Worm (Caenorhabditis elegans) whole organism, L4 larva: ENCODE results near the gene M153.3.

Experiments
- F10B5.3 ChIP-seq: sonication (generic microtip); optimal IDR thresholded peaks from 2 replicates; lab custom pipeline; 2016; ENCODE audit warnings: mild to moderate bottlenecking, missing genetic modification characterization, missing compliant biosample characterization
- F37D6.2 ChIP-seq: sonication (generic microtip); optimal IDR thresholded peaks from 2 replicates; lab custom pipeline; 2016; ENCODE audit warnings: mild to moderate bottlenecking, missing genetic modification characterization, missing compliant biosample characterization
- F49E8.2 ChIP-seq: sonication (generic microtip); optimal IDR thresholded peaks from 2 replicates; lab custom pipeline; 2016; ENCODE audit warnings: missing compliant biosample characterization, mild to moderate bottlenecking, missing genetic modification characterization, borderline replicate concordance
- T20F7.1 ChIP-seq: fragments of 200-800 bp; sonication (Bioruptor generic); optimal IDR thresholded peaks from 2 replicates; lab custom pipeline; 2018; ENCODE audit warnings: mild to moderate bottlenecking, missing genetic modification characterization, missing compliant biosample characterization
- Y48G9A.11 ChIP-seq: fragments of 200-800 bp; sonication (Bioruptor generic); IDR thresholded peaks from 2 replicates; pipeline ENCODE4 v1.3.6; 2022; ENCODE audit warnings: missing genetic modification reagents, missing genetic modification characterization, missing compliant biosample characterization
- aha-1 ChIP-seq: fragments of 150-350 bp; peaks from one replicate; lab custom pipeline; 2014; ENCODE audit warnings: missing biosample characterization, missing genetic modification characterization
- attf-4 ChIP-seq: sonication (generic microtip); optimal IDR thresholded peaks from 3 replicates; lab custom pipeline; 2017; ENCODE audit warnings: missing biosample characterization, missing genetic modification characterization
- ceh-62 ChIP-seq: sonication (generic microtip); optimal IDR thresholded peaks from 2 replicates; lab custom pipeline; 2017; ENCODE audit warnings: missing biosample characterization, missing genetic modification characterization
- cey-2 ChIP-seq: sonication (generic microtip); optimal IDR thresholded peaks from 3 replicates; lab custom pipeline; 2017; ENCODE audit warnings: missing genetic modification characterization, mild to moderate bottlenecking, missing compliant biosample characterization, antibody characterized with exemption, borderline replicate concordance; ENCODE audit not compliant: insufficient read depth
- duxl-1 ChIP-seq: sonication (generic microtip); optimal IDR thresholded peaks from 2 replicates; lab custom pipeline; 2016; ENCODE audit warnings: mild to moderate bottlenecking, missing genetic modification characterization, moderate library complexity, missing compliant biosample characterization; ENCODE audit not compliant: poor library complexity
- dve-1 ChIP-seq: sonication (generic microtip); optimal IDR thresholded peaks from 2 replicates; lab custom pipeline; 2017; ENCODE audit warnings: antibody characterized with exemption, mild to moderate bottlenecking, missing genetic modification characterization, missing compliant biosample characterization; ENCODE audit not compliant: insufficient read depth
- egl-27 ChIP-seq: sonication (generic microtip); optimal IDR thresholded peaks from 3 replicates; lab custom pipeline; 2017; ENCODE audit warnings: missing biosample characterization, missing genetic modification reagents, missing genetic modification characterization
- fos-1 ChIP-seq: fragments of 150-350 bp; optimal IDR thresholded peaks from 2 replicates; lab custom pipeline; 2014; ENCODE audit warnings: missing biosample characterization, missing genetic modification characterization
- hmg-1.1 ChIP-seq: fragments of 200-800 bp; sonication (Bioruptor generic); IDR thresholded peaks from 2 replicates; pipeline ENCODE4 v1.3.6; 2022; ENCODE audit warnings: missing genetic modification reagents, missing genetic modification characterization, missing compliant biosample characterization
- jun-1 ChIP-seq: fragments of 150-350 bp; optimal IDR thresholded peaks from 2 replicates; lab custom pipeline; 2014; ENCODE audit warnings: missing biosample characterization, missing genetic modification reagents, missing genetic modification characterization
- lin-13 ChIP-seq: fragments of 150-350 bp; optimal IDR thresholded peaks from 2 replicates; lab custom pipeline; 2014; ENCODE audit warnings: missing biosample characterization, missing genetic modification reagents, missing genetic modification characterization
- lin-29 ChIP-seq: fragments of 200-800 bp; sonication (Bioruptor generic); IDR thresholded peaks from 2 replicates; pipeline ENCODE4 v1.3.6; 2022; ENCODE audit warnings: missing genetic modification reagents, missing genetic modification characterization, missing compliant biosample characterization
- lir-3 ChIP-seq: sonication (generic microtip); optimal IDR thresholded peaks from 2 replicates; lab custom pipeline; 2016; ENCODE audit warnings: mild to moderate bottlenecking, missing genetic modification characterization, missing compliant biosample characterization
- madf-5 ChIP-seq, 2 experiments: fragments of 200-800 bp; sonication (Bioruptor generic); IDR thresholded peaks; 2 replicates each; pipeline ENCODE4 v1.3.6; 2022; ENCODE audit warnings: missing compliant biosample characterization in 2 of 2, missing genetic modification characterization in 2 of 2
- madf-9 ChIP-seq: fragments of 200-800 bp; sonication (Bioruptor generic); conservative IDR thresholded peaks from 2 replicates; pipeline ENCODE4 v1.3.6; 2022; ENCODE audit warnings: missing genetic modification reagents, missing genetic modification characterization, missing compliant biosample characterization
- mdl-1 ChIP-seq, 2 experiments: fragments of 150-350 bp in 1 of 2; sonication (generic microtip) in 1 of 2; optimal IDR thresholded peaks; 2 replicates each; lab custom pipeline; 2014 to 2017; ENCODE audit warnings: missing biosample characterization in 2 of 2, missing genetic modification characterization in 2 of 2
- mxl-3 ChIP-seq: fragments of 200-800 bp; sonication (Bioruptor generic); optimal IDR thresholded peaks from 2 replicates; lab custom pipeline; 2018; ENCODE audit warnings: mild to moderate bottlenecking, missing genetic modification characterization, missing compliant biosample characterization
- nhr-237 ChIP-seq: sonication (generic microtip); optimal IDR thresholded peaks from 2 replicates; lab custom pipeline; 2017; ENCODE audit warnings: missing biosample characterization, missing genetic modification characterization
- nhr-25 ChIP-seq: sonication (generic microtip); optimal IDR thresholded peaks from 2 replicates; lab custom pipeline; 2017; ENCODE audit warnings: missing genetic modification characterization, mild to moderate bottlenecking, missing compliant biosample characterization, antibody characterized with exemption, moderate library complexity, borderline replicate concordance; ENCODE audit not compliant: insufficient read depth
- nhr-76 ChIP-seq: fragments of 150-350 bp; optimal IDR thresholded peaks from 2 replicates; lab custom pipeline; 2014; ENCODE audit warnings: missing biosample characterization, missing genetic modification characterization
- pha-4 ChIP-seq, 2 experiments: fragments of 150-350 bp in 1 of 2; fragments of 200-800 bp in 1 of 2; sonication (Bioruptor generic) in 1 of 2; IDR thresholded peaks in 1 of 2; optimal IDR thresholded peaks in 1 of 2; 2 replicates each; pipeline versions ENCODE4 v1.3.6 to Lab custom; 2014 to 2022; ENCODE audit warnings: missing genetic modification characterization in 2 of 2, missing genetic modification reagents in 2 of 2, missing biosample characterization in 1 of 2, missing compliant biosample characterization in 1 of 2
- php-3 ChIP-seq: fragments of 200-800 bp; sonication (Bioruptor generic); IDR thresholded peaks from 2 replicates; pipeline ENCODE4 v1.3.6; 2022; ENCODE audit warnings: missing genetic modification reagents, missing genetic modification characterization, missing compliant biosample characterization
- saeg-2 ChIP-seq: fragments of 200-800 bp; sonication (Bioruptor generic); IDR thresholded peaks from 2 replicates; pipeline ENCODE4 v1.3.6; 2022; ENCODE audit warnings: missing genetic modification reagents, missing genetic modification characterization, missing compliant biosample characterization
- set-16 ChIP-seq: fragments of 200-800 bp; sonication (Bioruptor generic); IDR thresholded peaks from 2 replicates; pipeline ENCODE4 v1.3.6; 2022; ENCODE audit warnings: missing genetic modification reagents, missing genetic modification characterization, missing compliant biosample characterization
- skn-1 ChIP-seq: fragments of 150-350 bp; optimal IDR thresholded peaks from 2 replicates; lab custom pipeline; 2014; ENCODE audit warnings: missing biosample characterization, missing genetic modification characterization
- unc-39 ChIP-seq: sonication (generic microtip); optimal IDR thresholded peaks from 2 replicates; lab custom pipeline; 2017; ENCODE audit warnings: missing biosample characterization, missing genetic modification characterization
- unc-62 ChIP-seq, 3 experiments: fragments of 150-350 bp in 1 of 3; sonication (generic microtip); optimal IDR thresholded peaks in 2 of 3; peaks in 1 of 3; 1 replicate in 1 of 3; 2 replicates in 2 of 3; lab custom pipeline; 2014 to 2017; ENCODE audit warnings: missing biosample characterization in 3 of 3, missing genetic modification characterization in 3 of 3, missing genetic modification reagents in 3 of 3, missing genotype in 1 of 3
- zfp-3 ChIP-seq: fragments of 200-800 bp; sonication (Bioruptor generic); conservative IDR thresholded peaks from 2 replicates; pipeline ENCODE4 v1.3.6; 2022; ENCODE audit warnings: missing genetic modification reagents, missing genetic modification characterization, missing compliant biosample characterization

The M153.3 gene

DNA sequence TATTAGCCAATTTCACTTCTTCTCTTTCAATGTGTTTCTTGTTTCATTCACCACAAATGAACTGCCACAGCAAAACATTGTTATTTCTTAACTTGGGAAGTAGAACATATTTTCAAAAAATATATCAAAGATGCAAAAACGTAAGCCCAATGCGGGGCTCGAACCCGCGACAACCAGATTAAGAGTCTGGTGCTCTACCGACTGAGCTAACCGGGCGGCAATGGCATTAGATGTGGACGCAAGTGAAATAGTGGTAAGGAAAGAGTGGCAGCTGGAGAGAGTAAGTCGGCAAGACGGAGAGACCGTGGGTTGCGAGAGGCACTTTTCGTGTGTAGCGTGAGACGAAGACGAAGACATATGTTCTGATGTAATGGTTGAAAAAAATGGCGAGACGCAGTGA lies 36.7 kb upstream of the M153.3 start (continued):
- peak; percentile 84 for TF ChIP-seq cey-2 (tag; lab: Kevin White, UChicago)
- peak in 1 of 2 experiments; percentile 97 for TF ChIP-seq unc-62 (GFP tag; optimal IDR thresholded peaks at IDR 0.05 in 1 of 2; lab: Kevin White, UChicago)
- TF ChIP-seq unc-62 (tag; optimal IDR thresholded peaks at IDR 0.05; lab: Kevin White, UChicago) = no peak
- TF ChIP-seq egl-27 = no peak
- TF ChIP-seq zfp-3 (GFP tag; lab: Robert Waterston, UW) = peak; percentile 76; the same call in 1 of the 2 replicates
- peak; percentile 72; the same call in 1 of the 2 replicates for TF ChIP-seq saeg-2
- peak; percentile 46; the same call in 1 of the 2 replicates for TF ChIP-seq lin-29

DNA sequence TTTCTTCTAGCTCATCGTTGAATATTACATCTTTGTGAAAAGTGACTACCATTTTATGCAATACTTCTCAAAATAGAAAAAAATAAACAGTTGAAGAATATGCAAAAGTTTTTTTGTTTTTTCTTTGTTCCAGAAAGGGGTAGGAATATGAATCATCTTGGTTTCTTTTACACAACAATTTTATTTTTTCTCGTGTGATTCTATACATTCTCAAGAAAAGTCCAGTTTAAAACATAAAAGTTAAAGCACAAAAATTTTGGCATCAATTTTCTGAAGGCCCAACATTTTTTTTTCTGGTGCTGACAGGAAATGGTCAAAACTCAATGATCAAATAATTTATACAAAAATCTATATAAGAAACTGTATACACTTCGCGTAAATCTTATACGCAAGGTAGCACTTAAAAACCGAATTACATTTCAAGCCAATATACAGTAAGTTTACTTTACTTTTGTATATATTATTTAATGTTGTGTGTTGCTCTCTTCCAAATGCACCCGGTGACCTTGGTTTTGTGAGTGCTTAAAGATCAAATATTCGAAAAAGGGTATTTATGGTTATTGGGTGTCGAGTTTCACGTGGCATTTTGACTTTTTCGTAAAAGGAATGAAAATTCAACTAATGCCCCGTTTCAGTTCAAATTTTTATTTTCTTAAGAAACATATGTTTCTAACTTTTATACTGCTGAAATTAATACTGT lies 34.0 kb upstream of the M153.3 start, which contains the start of the genes W03G11.2 and lgc-13:
Gene W03G11.2, minus strand, starts transcription at position 101 of the 700 bp plus-strand sequence.
Gene lgc-13, plus strand, starts transcription at position 650 of the 700 bp plus-strand sequence.
- no peak for TF ChIP-seq duxl-1 (tag; lab: Kevin White, UChicago)
- no peak for TF ChIP-seq lir-3
- TF ChIP-seq hmg-1.1 = no peak
- no peak for TF ChIP-seq aha-1
- no peak for TF ChIP-seq nhr-25 (tag; lab: Kevin White, UChicago)
- no peak for TF ChIP-seq nhr-237 (tag; lab: Kevin White, UChicago)
- no peak for TF ChIP-seq F10B5.3 (tag; lab: Kevin White, UChicago)
- no peak for TF ChIP-seq T20F7.1 (GFP tag; lab: Kevin White, UChicago)
- no peak for TF ChIP-seq pha-4 (GFP tag; IDR thresholded peaks at IDR 0.05; lab: Robert Waterston, UW)
- TF ChIP-seq pha-4 (tag; optimal IDR thresholded peaks at IDR 0.05; lab: Kevin White, UChicago) = no peak
- no peak for TF ChIP-seq set-16 (GFP tag; lab: Robert Waterston, UW)
- TF ChIP-seq php-3 (GFP tag; lab: Robert Waterston, UW) = no peak
- no peak for TF ChIP-seq dve-1
- no peak for TF ChIP-seq attf-4 (tag; lab: Kevin White, UChicago)
- TF ChIP-seq jun-1 (tag; lab: Kevin White, UChicago) = no peak
- no peak for TF ChIP-seq fos-1 (tag; lab: Kevin White, UChicago)
- no peak for TF ChIP-seq madf-9 (GFP tag; lab: Robert Waterston, UW)
- TF ChIP-seq F49E8.2 (tag; lab: Kevin White, UChicago) = no peak
- TF ChIP-seq mxl-3 (GFP tag; lab: Kevin White, UChicago) = no peak
- TF ChIP-seq nhr-76 = no peak
- TF ChIP-seq unc-39 = no peak

DNA sequence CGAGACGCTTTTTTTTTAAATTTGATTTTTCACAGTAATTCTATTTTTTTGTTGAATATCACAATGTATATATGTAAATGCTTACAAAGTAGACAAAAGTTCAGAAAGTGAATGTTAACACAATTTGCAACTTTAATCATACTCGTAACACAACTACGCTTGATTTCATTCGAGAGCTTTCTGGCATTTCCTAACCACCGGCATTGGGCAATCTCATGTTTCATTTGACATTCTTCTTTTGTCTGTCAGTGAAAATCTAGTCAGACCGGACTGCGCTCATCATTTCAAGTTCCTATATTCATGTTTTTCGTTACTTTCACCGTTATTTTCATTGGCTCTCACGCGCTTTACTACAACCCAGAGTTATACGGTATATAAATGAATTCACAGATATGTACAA lies 31.5 kb upstream of the M153.3 start, which contains the start of gene lgc-14:
Gene lgc-14, plus strand, starts transcription at position 301 of the 400 bp plus-strand sequence.
- TF ChIP-seq lin-13 (GFP tag; lab: Kevin White, UChicago) (no peak), ceh-62 (tag; lab: Kevin White, UChicago) (no peak), skn-1 (tag; lab: Kevin White, UChicago) (no peak), mdl-1 (tag; optimal IDR thresholded peaks at IDR 0.05; lab: Kevin White, UChicago) (no peak), madf-5 (GFP tag; IDR thresholded peaks at IDR 0.05; lab: Robert Waterston, UW) (no peak), unc-39 (no peak), F37D6.2 (tag; lab: Kevin White, UChicago) (no peak), nhr-76 (no peak)

DNA sequence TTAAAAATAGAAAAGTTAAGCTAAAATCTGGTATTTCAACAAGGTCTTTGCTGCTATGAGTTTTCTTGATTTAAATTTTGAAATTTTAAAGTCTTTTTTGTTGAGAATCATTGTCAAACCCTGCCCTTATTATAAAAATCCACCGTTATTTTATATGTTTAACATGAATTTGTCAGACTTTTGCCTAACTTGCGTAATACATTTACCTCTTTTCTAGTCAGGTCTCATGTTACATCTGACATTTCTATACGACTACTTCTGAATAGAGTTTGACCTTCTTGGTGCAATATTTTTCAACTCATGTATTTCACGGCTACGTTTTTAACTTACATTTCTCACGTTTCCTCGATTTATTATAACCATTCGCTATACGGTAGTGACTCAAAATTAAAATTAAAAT lies 28.6 kb upstream of the M153.3 start, which contains the start of gene lgc-15:
Gene lgc-15, plus strand, starts transcription at position 301 of the 400 bp plus-strand sequence.
- TF ChIP-seq Y48G9A.11 = no peak
